Fruit fly (Drosophila melanogaster) whole organism, prepupa: ENCODE results near the gene CG9396.

Experiments
- CG10669 ChIP-seq: fragments of 200-800 bp; sonication (Bioruptor generic); optimal IDR thresholded peaks from 3 replicates; lab custom pipeline; 2018; ENCODE audit warnings: missing biosample characterization, mild to moderate bottlenecking, missing genetic modification characterization, moderate library complexity
- CG11294 ChIP-seq: fragments of 200-800 bp; sonication (Bioruptor generic); IDR thresholded peaks from 2 replicates; pipeline ENCODE4 v1.3.6; 2022; ENCODE audit warnings: missing biosample characterization, missing genetic modification characterization
- CG11762 ChIP-seq: fragments of 200-800 bp; sonication (Bioruptor generic); optimal IDR thresholded peaks from 3 replicates; lab custom pipeline; 2016; ENCODE audit warnings: missing biosample characterization, missing genetic modification characterization; ENCODE audit not compliant: insufficient read depth
- CG11902 ChIP-seq: fragments of 200-800 bp; sonication (Bioruptor generic); optimal IDR thresholded peaks from 3 replicates; lab custom pipeline; 2016; ENCODE audit warnings: missing biosample characterization, missing genetic modification characterization
- CG15336 ChIP-seq: fragments of 200-800 bp; sonication (Bioruptor generic); IDR thresholded peaks from 2 replicates; pipeline ENCODE4 v1.3.6; 2022; ENCODE audit warnings: missing biosample characterization, missing genetic modification characterization
- CG1621 ChIP-seq: fragments of 200-800 bp; sonication (Bioruptor generic); optimal IDR thresholded peaks from 3 replicates; lab custom pipeline; 2018; ENCODE audit warnings: missing biosample characterization, mild to moderate bottlenecking, missing genetic modification characterization
- CG16779 ChIP-seq: fragments of 200-800 bp; sonication (Bioruptor generic); optimal IDR thresholded peaks from 3 replicates; lab custom pipeline; 2017; ENCODE audit warnings: missing biosample characterization, mild to moderate bottlenecking, missing genetic modification characterization
- CG3032 ChIP-seq: fragments of 200-800 bp; optimal IDR thresholded peaks from 2 replicates; lab custom pipeline; 2019; ENCODE audit warnings: missing biosample characterization, mild to moderate bottlenecking, missing genetic modification characterization, moderate library complexity
- CG31627 ChIP-seq: fragments of 200-800 bp; sonication (Bioruptor generic); optimal IDR thresholded peaks from 3 replicates; lab custom pipeline; 2016; ENCODE audit warnings: missing biosample characterization, missing genetic modification characterization
- CG32006 ChIP-seq: fragments of 200-800 bp; sonication (Bioruptor generic); optimal IDR thresholded peaks from 3 replicates; lab custom pipeline; 2017; ENCODE audit warnings: missing biosample characterization, mild to moderate bottlenecking, missing genetic modification characterization
- CG34406 ChIP-seq: fragments of 200-800 bp; sonication (Bioruptor generic); optimal IDR thresholded peaks from 3 replicates; lab custom pipeline; 2016; ENCODE audit warnings: missing biosample characterization, missing genetic modification characterization
- CG4318 ChIP-seq: fragments of 200-800 bp; sonication (Bioruptor generic); optimal IDR thresholded peaks from 3 replicates; lab custom pipeline; 2017; ENCODE audit warnings: missing biosample characterization, mild to moderate bottlenecking, missing genetic modification characterization
- CG6163 ChIP-seq: fragments of 200-800 bp; sonication (Bioruptor generic); IDR thresholded peaks from 3 replicates; pipeline ENCODE4 v1.3.6; 2022; ENCODE audit warnings: missing biosample characterization, missing genetic modification characterization
- CG6808 ChIP-seq: fragments of 200-800 bp; sonication (Bioruptor generic); optimal IDR thresholded peaks from 3 replicates; lab custom pipeline; 2017; ENCODE audit warnings: missing biosample characterization, missing genetic modification characterization, mild to moderate bottlenecking, moderate library complexity, missing genetic modification reagents
- CG6854 ChIP-seq: fragments of 200-800 bp; sonication (Bioruptor generic); optimal IDR thresholded peaks from 2 replicates; lab custom pipeline; 2017; ENCODE audit warnings: missing biosample characterization, mild to moderate bottlenecking, missing genetic modification characterization
- CG8119 ChIP-seq: fragments of 200-800 bp; sonication (Bioruptor generic); IDR thresholded peaks from 3 replicates; pipeline ENCODE4 v1.3.6; 2022; ENCODE audit warnings: missing biosample characterization, missing genetic modification characterization
- CG8319 ChIP-seq: fragments of 200-800 bp; sonication (Bioruptor generic); optimal IDR thresholded peaks from 3 replicates; lab custom pipeline; 2016; ENCODE audit warnings: missing biosample characterization, missing genetic modification characterization
- CG8632 ChIP-seq: fragments of 200-800 bp; sonication (Bioruptor generic); optimal IDR thresholded peaks from 3 replicates; lab custom pipeline; 2016; ENCODE audit warnings: missing biosample characterization, missing genetic modification characterization
- CG9139 ChIP-seq: fragments of 200-800 bp; sonication (Bioruptor generic); optimal IDR thresholded peaks from 3 replicates; lab custom pipeline; 2017; ENCODE audit warnings: missing biosample characterization, mild to moderate bottlenecking, missing genetic modification characterization
- Eip75B ChIP-seq: fragments of 200-800 bp; sonication (Bioruptor generic); optimal IDR thresholded peaks from 3 replicates; lab custom pipeline; 2016; ENCODE audit warnings: missing biosample characterization, missing genetic modification characterization
- Eip78C ChIP-seq: fragments of 200-800 bp; sonication (Bioruptor generic); peaks from one replicate; lab custom pipeline; 2016; ENCODE audit warnings: missing biosample characterization, missing genetic modification characterization
- Eip93F ChIP-seq: fragments of 200-800 bp; sonication (Bioruptor generic); optimal IDR thresholded peaks from 2 replicates; lab custom pipeline; 2016; ENCODE audit warnings: missing biosample characterization, mild to moderate bottlenecking, missing genetic modification characterization
- Ets96B ChIP-seq: fragments of 200-800 bp; optimal IDR thresholded peaks from 2 replicates; lab custom pipeline; 2019; ENCODE audit warnings: missing biosample characterization, mild to moderate bottlenecking, missing genetic modification characterization, moderate library complexity
- Gug ChIP-seq: fragments of 200-800 bp; sonication (Bioruptor generic); IDR thresholded peaks from 2 replicates; pipeline ENCODE4 v1.3.6; 2022; ENCODE audit warnings: missing biosample characterization, missing genetic modification characterization
- Sox102F ChIP-seq: fragments of 200-800 bp; sonication (Bioruptor generic); optimal IDR thresholded peaks from 2 replicates; lab custom pipeline; 2016; ENCODE audit warnings: missing biosample characterization, mild to moderate bottlenecking, missing genetic modification characterization
- Sox15 ChIP-seq: fragments of 200-800 bp; sonication (Bioruptor generic); optimal IDR thresholded peaks from 3 replicates; lab custom pipeline; 2016; ENCODE audit warnings: missing biosample characterization, missing genetic modification characterization
- achi ChIP-seq: fragments of 200-800 bp; sonication (Bioruptor generic); optimal IDR thresholded peaks from 3 replicates; lab custom pipeline; 2016; ENCODE audit warnings: missing biosample characterization, missing genetic modification characterization
- acj6 ChIP-seq: fragments of 200-800 bp; sonication (Bioruptor generic); optimal IDR thresholded peaks from 3 replicates; lab custom pipeline; 2016; ENCODE audit warnings: missing biosample characterization, missing genetic modification characterization
- cyc ChIP-seq: fragments of 200-800 bp; sonication (Bioruptor generic); optimal IDR thresholded peaks from 3 replicates; lab custom pipeline; 2016; ENCODE audit warnings: missing biosample characterization, missing genetic modification characterization
- dac ChIP-seq: fragments of 200-800 bp; sonication (Bioruptor generic); optimal IDR thresholded peaks from 2 replicates; lab custom pipeline; 2017; ENCODE audit warnings: missing biosample characterization, mild to moderate bottlenecking, missing genetic modification characterization
- dsx ChIP-seq: fragments of 200-800 bp; optimal IDR thresholded peaks from 3 replicates; lab custom pipeline; 2019; ENCODE audit warnings: missing biosample characterization, mild to moderate bottlenecking, missing genetic modification characterization, moderate library complexity; ENCODE audit not compliant: poor library complexity, severe bottlenecking
- eg ChIP-seq: fragments of 200-800 bp; sonication (Bioruptor generic); IDR thresholded peaks from 3 replicates; pipeline ENCODE4 v1.3.6; 2022; ENCODE audit warnings: missing biosample characterization, missing genetic modification characterization
- esn ChIP-seq: fragments of 200-800 bp; sonication (Bioruptor generic); optimal IDR thresholded peaks from 2 replicates; lab custom pipeline; 2016; ENCODE audit warnings: missing biosample characterization, mild to moderate bottlenecking, missing genetic modification characterization, moderate library complexity
- fd59A ChIP-seq: fragments of 200-800 bp; sonication (Bioruptor generic); optimal IDR thresholded peaks from 2 replicates; lab custom pipeline; 2017; ENCODE audit warnings: missing biosample characterization, mild to moderate bottlenecking, missing genetic modification characterization, missing genetic modification reagents
- fkh ChIP-seq: fragments of 200-800 bp; sonication (Bioruptor generic); optimal IDR thresholded peaks from 3 replicates; lab custom pipeline; 2017; ENCODE audit warnings: missing biosample characterization, mild to moderate bottlenecking, missing genetic modification characterization, moderate library complexity
- lz ChIP-seq: fragments of 200-800 bp; sonication (Bioruptor generic); optimal IDR thresholded peaks from 3 replicates; lab custom pipeline; 2016; ENCODE audit warnings: missing biosample characterization, missing genetic modification characterization
- net ChIP-seq: fragments of 200-800 bp; sonication (Bioruptor generic); optimal IDR thresholded peaks from 3 replicates; lab custom pipeline; 2016; ENCODE audit warnings: missing biosample characterization, missing genetic modification characterization
- pdm3 ChIP-seq: fragments of 200-800 bp; sonication (Bioruptor generic); optimal IDR thresholded peaks from 3 replicates; lab custom pipeline; 2016; ENCODE audit warnings: missing biosample characterization, missing genetic modification characterization
- salr ChIP-seq, 2 experiments: fragments of 200-800 bp; sonication (Bioruptor generic); optimal IDR thresholded peaks; 3 replicates each; lab custom pipeline; 2016 to 2018; ENCODE audit warnings: missing biosample characterization in 2 of 2, missing genetic modification characterization in 2 of 2, mild to moderate bottlenecking in 1 of 2
- svp ChIP-seq: fragments of 200-800 bp; sonication (Bioruptor generic); peaks from one replicate; lab custom pipeline; 2016; ENCODE audit warnings: missing biosample characterization, missing genetic modification characterization
- vri ChIP-seq: fragments of 200-800 bp; sonication (Bioruptor generic); optimal IDR thresholded peaks from 3 replicates; lab custom pipeline; 2016; ENCODE audit warnings: missing biosample characterization, mild to moderate bottlenecking, missing genetic modification characterization

CG9396 gene

DNA sequence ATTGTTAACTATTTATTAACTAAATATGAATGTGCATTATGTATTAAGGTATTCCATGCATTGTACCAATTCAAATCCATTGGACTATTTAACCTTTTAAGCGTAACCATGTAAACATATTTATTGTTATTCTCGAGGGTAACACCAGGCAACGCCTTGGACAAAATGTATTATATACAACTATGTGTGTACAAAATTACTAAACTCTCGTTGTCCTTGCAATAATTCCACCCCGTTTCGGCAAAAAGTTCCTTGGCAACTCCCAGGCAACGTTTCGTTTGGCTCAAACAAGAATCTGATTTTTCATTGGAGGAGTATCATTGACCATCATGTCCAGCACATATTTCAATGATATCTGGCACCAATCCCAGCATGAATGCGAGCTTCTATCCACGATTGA, 5.5 kb downstream of the CG9396 start, which contains the start of gene CG16789:
TSS of gene CG16789 (plus strand) at position 301 of the 400 bp plus-strand sequence.
- TF ChIP-seq Eip93F (GFP tag; lab: Kevin White, UChicago) (no peak), eg (GFP tag; lab: Robert Waterston, UW) (no peak), CG8632 (GFP tag; lab: Kevin White, UChicago) (no peak), CG31627 (no peak), CG6808 (GFP tag; lab: Kevin White, UChicago) (no peak), salr (GFP tag; optimal IDR thresholded peaks at IDR 0.05; lab: Kevin White, UChicago) (no peak), net (GFP tag; lab: Kevin White, UChicago) (no peak), fkh (GFP tag; lab: Kevin White, UChicago) (no peak), CG15336 (GFP tag; lab: Robert Waterston, UW) (no peak), pdm3 (no peak), CG8319 (no peak)

DNA sequence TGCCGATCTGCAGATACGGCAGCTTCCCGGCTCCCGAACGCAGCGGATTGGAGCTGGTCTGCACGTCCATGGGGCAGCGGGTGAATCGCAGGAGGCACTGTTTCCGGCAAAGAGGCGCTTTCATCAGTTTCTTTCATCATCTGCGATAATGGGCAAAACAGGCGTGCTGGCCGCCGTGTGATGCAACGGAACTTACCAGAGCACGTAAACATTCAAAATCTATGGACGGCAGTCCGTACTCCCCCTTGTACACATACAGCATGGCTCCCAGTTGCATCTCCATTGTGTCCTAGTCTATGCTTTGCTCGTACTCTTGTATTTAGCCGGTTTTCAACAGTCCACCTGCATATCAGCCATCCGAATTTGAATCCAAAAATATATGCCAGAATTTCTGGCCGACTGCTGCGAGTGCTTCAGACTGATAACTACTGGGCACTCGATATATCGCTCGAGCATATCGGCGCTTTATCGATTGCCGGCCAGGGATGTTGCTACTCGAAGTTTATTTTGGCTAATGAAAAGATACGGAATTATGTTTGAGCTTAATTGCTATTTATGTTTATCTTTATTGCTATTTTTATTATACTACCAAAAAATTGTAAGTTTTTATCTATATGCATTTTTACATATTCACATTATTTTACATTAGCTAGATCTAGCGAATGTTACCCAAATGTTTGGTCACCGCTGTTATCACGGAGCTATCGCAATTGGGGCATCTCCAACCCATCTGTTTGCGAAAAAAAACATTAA, 8.0 kb downstream of the CG9396 start, which contains the start of the genes CG9393 and Vps45:
TSS of gene CG9393 (minus strand) at position 434 of the 753 bp plus-strand sequence.
TSS of gene Vps45 (plus strand) at position 685 of the 753 bp plus-strand sequence.
- no peak for TF ChIP-seq fkh (GFP tag; lab: Kevin White, UChicago)
- peak; percentile 49 for TF ChIP-seq Eip93F (GFP tag; lab: Kevin White, UChicago)
- TF ChIP-seq CG11902 (GFP tag; lab: Kevin White, UChicago), result peak; percentile 20
- TF ChIP-seq Sox15 (GFP tag; lab: Kevin White, UChicago), result peak; percentile 14
- peak; percentile 62 for TF ChIP-seq CG3032 (tag; lab: Kevin White, UChicago)
- TF ChIP-seq CG11294 (GFP tag; lab: Robert Waterston, UW), result no peak; the same call in 1 of the 2 replicates
- TF ChIP-seq esn (GFP tag; lab: Kevin White, UChicago), result peak; percentile 74
- TF ChIP-seq CG15336 (GFP tag; lab: Robert Waterston, UW), result 0 out of 2 replicates have a peak, but pooled peaks have one; percentile 24
- TF ChIP-seq CG1621 (tag; lab: Kevin White, UChicago), result no peak
- no peak for TF ChIP-seq CG6163 (GFP tag; lab: Robert Waterston, UW)
- peak; percentile 61 for TF ChIP-seq vri
- TF ChIP-seq CG10669, result no peak
- TF ChIP-seq cyc (GFP tag; lab: Kevin White, UChicago), result peak; percentile 68
- TF ChIP-seq CG31627, result peak; percentile 67
- TF ChIP-seq lz (GFP tag; lab: Kevin White, UChicago), result peak; percentile 68
- TF ChIP-seq CG11762, result no peak

DNA sequence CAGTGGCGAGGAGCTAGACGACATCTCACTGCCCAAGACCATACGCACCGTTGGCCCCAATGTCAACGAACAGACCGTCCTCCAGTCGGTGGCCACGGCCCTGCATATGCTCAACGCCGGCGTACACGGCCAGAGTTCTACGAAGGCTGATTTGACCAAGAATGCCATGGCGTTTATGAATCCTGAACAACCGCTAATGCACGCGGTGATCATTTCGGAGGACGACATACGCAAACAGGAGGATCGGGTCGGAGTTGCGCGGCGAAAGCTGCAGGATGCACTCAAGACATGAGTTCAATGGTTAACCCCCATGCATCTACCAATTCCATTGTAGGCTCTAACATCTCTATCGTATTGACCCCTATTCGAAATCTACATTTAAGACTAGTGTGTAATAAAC, 10.3 kb downstream of the CG9396 start:
- TF ChIP-seq fkh (GFP tag; lab: Kevin White, UChicago), result no peak
- TF ChIP-seq CG6163 (GFP tag; lab: Robert Waterston, UW), result 0 out of 3 replicates have a peak, but pooled peaks have one; percentile 7
- TF ChIP-seq, all 60 proteins: peak for 1

DNA sequence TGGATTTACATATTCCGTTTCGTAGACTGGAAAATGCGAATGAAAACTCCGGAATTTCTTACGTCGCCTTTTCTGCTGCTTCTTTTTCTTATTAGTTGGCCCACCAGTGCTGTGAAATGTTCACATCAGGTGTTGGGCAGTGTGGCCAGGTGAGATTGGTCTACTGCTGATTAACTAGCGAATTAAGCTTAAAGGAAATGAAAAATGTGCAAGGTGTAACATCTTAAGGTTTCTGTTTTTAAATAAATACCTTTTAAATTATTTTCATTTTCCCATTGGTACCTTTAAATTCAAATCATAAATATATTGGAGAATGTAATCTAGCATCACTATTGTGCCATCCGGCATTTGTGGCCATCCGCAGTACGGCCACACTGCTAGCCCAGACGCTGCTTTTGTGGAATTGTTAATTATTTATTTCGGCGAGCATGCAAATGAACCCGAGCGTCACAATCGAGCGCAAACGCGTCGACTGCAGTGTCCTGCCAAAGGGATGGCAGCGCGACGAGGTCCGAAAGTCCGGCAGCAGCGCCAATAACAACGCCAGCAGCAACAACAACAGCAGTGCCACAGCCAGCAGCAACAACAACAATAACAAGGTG, 11.9 kb downstream of the CG9396 start, which contains the start of the genes AP-1mu and MBD-like:
TSS of gene AP-1mu (minus strand) at position 113 of the 602 bp plus-strand sequence.
TSS of gene MBD-like (plus strand) at position 348 of the 602 bp plus-strand sequence.
- TF ChIP-seq CG10669 (no peak), fd59A (GFP tag; lab: Kevin White, UChicago) (no peak), Eip78C (GFP tag; lab: Kevin White, UChicago) (no peak), CG4318 (GFP tag; lab: Kevin White, UChicago) (no peak), dac (GFP tag; lab: Kevin White, UChicago) (no peak), dsx (GFP tag; lab: Kevin White, UChicago) (no peak), acj6 (peak; percentile 67), CG11902 (GFP tag; lab: Kevin White, UChicago) (peak; percentile 42), CG31627 (peak; percentile 82), Ets96B (tag; lab: Kevin White, UChicago) (peak; percentile 41), Gug (GFP tag; lab: Robert Waterston, UW) (no peak; the same call in 1 of the 2 replicates), CG6854 (GFP tag; lab: Kevin White, UChicago) (no peak), eg (GFP tag; lab: Robert Waterston, UW) (peak; percentile 61; the same call in 2 of the 3 replicates), svp (GFP tag; lab: Kevin White, UChicago) (no peak), CG16779 (tag; lab: Kevin White, UChicago) (no peak), CG34406 (GFP tag; lab: Kevin White, UChicago) (peak; percentile 41), CG32006 (GFP tag; lab: Kevin White, UChicago) (no peak), CG9139 (GFP tag; lab: Kevin White, UChicago) (no peak), Eip75B (GFP tag; lab: Kevin White, UChicago) (no peak), achi (GFP tag; lab: Kevin White, UChicago) (peak; percentile 58), CG8119 (GFP tag; lab: Robert Waterston, UW) (0 out of 3 replicates have a peak, but pooled peaks have one; percentile 36), Sox15 (GFP tag; lab: Kevin White, UChicago) (peak; percentile 34), CG6808 (GFP tag; lab: Kevin White, UChicago) (no peak), Sox102F (GFP tag; lab: Kevin White, UChicago) (no peak), vri (peak; percentile 52)
